Worm (Caenorhabditis elegans): ENCODE results near the gene K08H2.5.

K08H2.5 gene

ce11 chrX:13262195-13262594 lies 20.1 kb upstream of the K08H2.5 start, which contains the start of gene K09A11.1:
Gene K09A11.1, plus strand, starts transcription at chrX:13262495.
- TF ChIP-seq nhr-76 (tag; optimal IDR thresholded peaks at IDR 0.05) = no peak
- no peak for TF ChIP-seq hlh-4 (tag; optimal IDR thresholded peaks at IDR 0.05)
- no peak for TF ChIP-seq grh-1 (GFP tag; IDR thresholded peaks at IDR 0.05)
- TF ChIP-seq lsy-2 (tag; optimal IDR thresholded peaks at IDR 0.05) = no peak
- no peak for TF ChIP-seq xbp-1 (tag; optimal IDR thresholded peaks at IDR 0.05)
- TF ChIP-seq nhr-84 (tag; optimal IDR thresholded peaks at IDR 0.05) = no peak
- no peak for TF ChIP-seq sox-4 (tag; optimal IDR thresholded peaks at IDR 0.05)
- no peak for TF ChIP-seq unc-130 (tag; optimal IDR thresholded peaks at IDR 0.05)
- no peak for TF ChIP-seq tbx-2 (tag; optimal IDR thresholded peaks at IDR 0.05)

ce11 chrX:13261037-13261592 lies 19.0 kb upstream of the K08H2.5 start:
- TF ChIP-seq elt-2 (tag; optimal IDR thresholded peaks at IDR 0.05) (peak; percentile 0), snpc-4 (tag; optimal IDR thresholded peaks at IDR 0.05) (peak; percentile 11), nhr-71 (tag; optimal IDR thresholded peaks at IDR 0.05) (peak; percentile 8)

- peak; percentile 82 for TF ChIP-seq elt-2 (tag; optimal IDR thresholded peaks at IDR 0.05)
- TF ChIP-seq fkh-4 (tag; optimal IDR thresholded peaks at IDR 0.05; ENCODE audit: borderline replicate concordance) = no peak
- TF ChIP-seq nhr-12 (tag; optimal IDR thresholded peaks at IDR 0.05) = no peak
- no peak for TF ChIP-seq efl-1 (optimal IDR thresholded peaks at IDR 0.05)
- peak in 1 of 2 experiments; percentile 41 for TF ChIP-seq efl-1 (GFP tag; optimal IDR thresholded peaks at IDR 0.05 in 1 of 2)
- peak; percentile 77 for TF ChIP-seq tlp-1 (tag; optimal IDR thresholded peaks at IDR 0.05)
These were observed 15.4 kb upstream of the K08H2.5 start, which contains the start of gene K08H2.10 for ce11 chrX:13257577-13257976. Gene K08H2.10, plus strand, starts transcription at chrX:13257806.

- no peak for TF ChIP-seq nhr-90 (tag; optimal IDR thresholded peaks at IDR 0.05; ENCODE audit: poor library complexity)
- TF ChIP-seq fkh-8 (tag; optimal IDR thresholded peaks at IDR 0.05) = no peak
- no peak for TF ChIP-seq nhr-237 (tag; optimal IDR thresholded peaks at IDR 0.05)
- no peak for TF ChIP-seq mdl-1 (tag; optimal IDR thresholded peaks at IDR 0.05)
- TF ChIP-seq unc-130 (tag; optimal IDR thresholded peaks at IDR 0.05) = no peak
- no peak for TF ChIP-seq C04F5.9 (tag; optimal IDR thresholded peaks at IDR 0.05)
- TF ChIP-seq nhr-77 (tag; optimal IDR thresholded peaks at IDR 0.05) = no peak
- TF ChIP-seq zag-1 (tag; optimal IDR thresholded peaks at IDR 0.05) = no peak
These were observed 9.8 kb upstream of the K08H2.5 start, which contains the start of gene nhr-32 for ce11 chrX:13251914-13252434. Gene nhr-32, plus strand, starts transcription at chrX:13251964.

ce11 chrX:13251354-13251843 lies 9.3 kb upstream of the K08H2.5 start:
- TF ChIP-seq ztf-4 (tag; optimal IDR thresholded peaks at IDR 0.05) (peak; percentile 9), nhr-47 (tag; optimal IDR thresholded peaks at IDR 0.05) (peak; percentile 69), alr-1 (tag; optimal IDR thresholded peaks at IDR 0.05; ENCODE audit: borderline replicate concordance) (no peak), lir-3 (tag; optimal IDR thresholded peaks at IDR 0.05; ENCODE audit: poor library complexity) (no peak), ceh-63 (GFP tag; optimal IDR thresholded peaks at IDR 0.05) (no peak), blmp-1 (tag; optimal IDR thresholded peaks at IDR 0.05) (peak; percentile 49), nhr-12 (tag; optimal IDR thresholded peaks at IDR 0.05) (no peak), zip-4 (GFP tag; optimal IDR thresholded peaks at IDR 0.05) (no peak), isw-1 (GFP tag; IDR thresholded peaks at IDR 0.05) (no peak; the same call in none of the 2 replicates), F16B12.6 (tag; optimal IDR thresholded peaks at IDR 0.05) (no peak), lin-14 (GFP tag; optimal IDR thresholded peaks at IDR 0.05) (peak; percentile 96), nhr-85 (tag) (peak; percentile 87), tbx-2 (tag; optimal IDR thresholded peaks at IDR 0.05) (peak; percentile 67), hpl-2 (GFP tag; optimal IDR thresholded peaks at IDR 0.05) (no peak), swsn-7 (tag; optimal IDR thresholded peaks at IDR 0.05) (peak; percentile 74), lsy-2 (tag; optimal IDR thresholded peaks at IDR 0.05) (peak; percentile 54 to 66), nhr-19 (GFP tag; conservative IDR thresholded peaks at IDR 0.05) (peak; percentile 65), unc-62 (GFP tag; optimal IDR thresholded peaks at IDR 0.05) (no peak), ceh-82 (tag; optimal IDR thresholded peaks at IDR 0.05) (peak; percentile 7 to 65 (median 26)), fos-1 (tag; optimal IDR thresholded peaks at IDR 0.05) (peak; percentile 40), grh-1 (GFP tag; IDR thresholded peaks at IDR 0.05) (peak; percentile 60), lin-13 (GFP tag; optimal IDR thresholded peaks at IDR 0.05) (peak; percentile 25), ceh-90 (tag; optimal IDR thresholded peaks at IDR 0.05) (no peak), unc-86 (tag; optimal IDR thresholded peaks at IDR 0.05) (peak; percentile 55), sup-37 (GFP tag; optimal IDR thresholded peaks at IDR 0.05) (no peak), tlp-1 (tag; optimal IDR thresholded peaks at IDR 0.05) (no peak)
